Worm (Caenorhabditis elegans) whole organism, L4 larva: Measurements from ENCODE around the gene prdh-1.

Source experiments
- D1046.2 ChIP-seq: fragments of 200-800 bp; sonication (Bioruptor generic); IDR thresholded peaks from 2 replicates; pipeline ENCODE4 v1.3.6; 2022; ENCODE audit warnings: missing genetic modification characterization, missing compliant biosample characterization
- R02D3.7 ChIP-seq: fragments of 150-350 bp; sonication (generic microtip); optimal IDR thresholded peaks from 3 replicates; lab custom pipeline; 2014; ENCODE audit warnings: missing biosample characterization, missing genetic modification characterization
- T20F7.1 ChIP-seq: fragments of 200-800 bp; sonication (Bioruptor generic); optimal IDR thresholded peaks from 2 replicates; lab custom pipeline; 2018; ENCODE audit warnings: mild to moderate bottlenecking, missing genetic modification characterization, missing compliant biosample characterization
- T26A8.4 ChIP-seq: fragments of 200-800 bp; sonication (Bioruptor generic); IDR thresholded peaks from 2 replicates; pipeline ENCODE4 v1.3.6; 2022; ENCODE audit warnings: missing genetic modification characterization, missing compliant biosample characterization
- Y48G9A.11 ChIP-seq: fragments of 200-800 bp; sonication (Bioruptor generic); IDR thresholded peaks from 2 replicates; pipeline ENCODE4 v1.3.6; 2022; ENCODE audit warnings: missing genetic modification reagents, missing genetic modification characterization, missing compliant biosample characterization
- ZK337.2 ChIP-seq: fragments of 200-800 bp; sonication (Bioruptor generic); IDR thresholded peaks from 2 replicates; pipeline ENCODE4 v1.3.6; 2022; ENCODE audit warnings: missing genetic modification reagents, missing genetic modification characterization, missing compliant biosample characterization
- aha-1 ChIP-seq: fragments of 150-350 bp; peaks from one replicate; lab custom pipeline; 2014; ENCODE audit warnings: missing biosample characterization, missing genetic modification characterization
- ama-1 ChIP-seq: fragments of 150-350 bp; optimal IDR thresholded peaks from 2 replicates; lab custom pipeline; 2014; ENCODE audit warnings: inconsistent platforms, mixed read lengths
- arid-1 ChIP-seq: fragments of 200-800 bp; sonication (Bioruptor generic); conservative IDR thresholded peaks from 2 replicates; pipeline ENCODE4 v1.3.6; 2022; ENCODE audit warnings: missing genetic modification reagents, missing genetic modification characterization, missing compliant biosample characterization
- ceh-28 ChIP-seq: fragments of 150-350 bp; optimal IDR thresholded peaks from 2 replicates; lab custom pipeline; 2014; ENCODE audit warnings: missing biosample characterization, missing genetic modification reagents, missing genetic modification characterization
- ceh-44 ChIP-seq: fragments of 200-800 bp; sonication (Bioruptor generic); IDR thresholded peaks from 2 replicates; pipeline ENCODE4 v1.3.6; 2022; ENCODE audit warnings: missing genetic modification reagents, missing genetic modification characterization, missing compliant biosample characterization
- cey-2 ChIP-seq: sonication (generic microtip); optimal IDR thresholded peaks from 3 replicates; lab custom pipeline; 2017; ENCODE audit warnings: missing genetic modification characterization, mild to moderate bottlenecking, missing compliant biosample characterization, antibody characterized with exemption, borderline replicate concordance; ENCODE audit not compliant: insufficient read depth
- daf-16 ChIP-seq, 3 experiments: sonication (generic microtip); optimal IDR thresholded peaks; 2 replicates each; lab custom pipeline; 2016 to 2017; ENCODE audit warnings: missing genetic modification characterization in 3 of 3, missing genetic modification reagents in 3 of 3, mild to moderate bottlenecking in 2 of 3, missing compliant biosample characterization in 2 of 3, missing biosample characterization in 1 of 3, moderate library complexity in 1 of 3
- daf-19 ChIP-seq: fragments of 200-800 bp; sonication (Bioruptor generic); conservative IDR thresholded peaks from 2 replicates; pipeline ENCODE4 v1.3.6; 2022; ENCODE audit warnings: missing genetic modification characterization, missing compliant biosample characterization
- dmd-8 ChIP-seq: fragments of 200-800 bp; sonication (Bioruptor generic); IDR thresholded peaks from 2 replicates; pipeline ENCODE4 v1.3.6; 2022; ENCODE audit warnings: missing genetic modification characterization, missing compliant biosample characterization
- dmd-9 ChIP-seq: fragments of 200-800 bp; sonication (Bioruptor generic); IDR thresholded peaks from 2 replicates; pipeline ENCODE4 v1.3.6; 2022; ENCODE audit warnings: missing genetic modification reagents, missing genetic modification characterization, missing compliant biosample characterization
- dpl-1 ChIP-seq: fragments of 150-350 bp; optimal IDR thresholded peaks from 2 replicates; lab custom pipeline; 2014; ENCODE audit warnings: missing biosample characterization, missing genetic modification reagents, missing genetic modification characterization
- dve-1 ChIP-seq: sonication (generic microtip); optimal IDR thresholded peaks from 2 replicates; lab custom pipeline; 2017; ENCODE audit warnings: antibody characterized with exemption, mild to moderate bottlenecking, missing genetic modification characterization, missing compliant biosample characterization; ENCODE audit not compliant: insufficient read depth
- fos-1 ChIP-seq: fragments of 150-350 bp; optimal IDR thresholded peaks from 2 replicates; lab custom pipeline; 2014; ENCODE audit warnings: missing biosample characterization, missing genetic modification characterization
- hlh-11 ChIP-seq: fragments of 200-800 bp; sonication (Bioruptor generic); optimal IDR thresholded peaks from 2 replicates; lab custom pipeline; 2018; ENCODE audit warnings: mild to moderate bottlenecking, missing genetic modification characterization, missing compliant biosample characterization
- hlh-30 ChIP-seq: sonication (generic microtip); optimal IDR thresholded peaks from 2 replicates; lab custom pipeline; 2017; ENCODE audit warnings: antibody characterized with exemption, mild to moderate bottlenecking, missing genetic modification characterization, missing compliant biosample characterization; ENCODE audit not compliant: insufficient read depth
- lin-1 ChIP-seq: fragments of 200-800 bp; sonication (Bioruptor generic); IDR thresholded peaks from 2 replicates; pipeline ENCODE4 v1.3.6; 2022; ENCODE audit warnings: missing genetic modification reagents, missing genetic modification characterization, missing compliant biosample characterization
- lin-13 ChIP-seq: fragments of 150-350 bp; optimal IDR thresholded peaks from 2 replicates; lab custom pipeline; 2014; ENCODE audit warnings: missing biosample characterization, missing genetic modification reagents, missing genetic modification characterization
- lin-29 ChIP-seq: fragments of 200-800 bp; sonication (Bioruptor generic); IDR thresholded peaks from 2 replicates; pipeline ENCODE4 v1.3.6; 2022; ENCODE audit warnings: missing genetic modification reagents, missing genetic modification characterization, missing compliant biosample characterization
- madf-9 ChIP-seq: fragments of 200-800 bp; sonication (Bioruptor generic); conservative IDR thresholded peaks from 2 replicates; pipeline ENCODE4 v1.3.6; 2022; ENCODE audit warnings: missing genetic modification reagents, missing genetic modification characterization, missing compliant biosample characterization
- mep-1 ChIP-seq: fragments of 150-350 bp; sonication (generic microtip); optimal IDR thresholded peaks from 3 replicates; lab custom pipeline; 2014; ENCODE audit warnings: missing biosample characterization, missing genetic modification characterization
- mxl-3 ChIP-seq: fragments of 200-800 bp; sonication (Bioruptor generic); optimal IDR thresholded peaks from 2 replicates; lab custom pipeline; 2018; ENCODE audit warnings: mild to moderate bottlenecking, missing genetic modification characterization, missing compliant biosample characterization
- nhr-102 ChIP-seq: sonication (generic microtip); optimal IDR thresholded peaks from 2 replicates; lab custom pipeline; 2016; ENCODE audit warnings: mild to moderate bottlenecking, missing genetic modification characterization, moderate library complexity, missing compliant biosample characterization
- nhr-11 ChIP-seq: fragments of 150-350 bp; optimal IDR thresholded peaks from 2 replicates; lab custom pipeline; 2014; ENCODE audit warnings: missing biosample characterization, missing genetic modification characterization
- nhr-28 ChIP-seq: fragments of 150-350 bp; optimal IDR thresholded peaks from 2 replicates; lab custom pipeline; 2014; ENCODE audit warnings: missing biosample characterization, missing genetic modification characterization
- nhr-41 ChIP-seq: fragments of 200-800 bp; sonication (Bioruptor generic); IDR thresholded peaks from 2 replicates; pipeline ENCODE4 v1.3.6; 2022; ENCODE audit warnings: missing genetic modification reagents, missing genetic modification characterization, missing compliant biosample characterization
- nhr-42 ChIP-seq: fragments of 200-800 bp; sonication (Bioruptor generic); IDR thresholded peaks from 2 replicates; pipeline ENCODE4 v1.3.6; 2022; ENCODE audit warnings: missing genetic modification characterization, missing compliant biosample characterization
- nhr-48 ChIP-seq: sonication (generic microtip); optimal IDR thresholded peaks from 2 replicates; lab custom pipeline; 2016; ENCODE audit warnings: mild to moderate bottlenecking, missing genetic modification characterization, missing compliant biosample characterization
- pha-4 ChIP-seq, 2 experiments: fragments of 150-350 bp in 1 of 2; fragments of 200-800 bp in 1 of 2; sonication (Bioruptor generic) in 1 of 2; IDR thresholded peaks in 1 of 2; optimal IDR thresholded peaks in 1 of 2; 2 replicates each; pipeline versions ENCODE4 v1.3.6 to Lab custom; 2014 to 2022; ENCODE audit warnings: missing genetic modification characterization in 2 of 2, missing genetic modification reagents in 2 of 2, missing biosample characterization in 1 of 2, missing compliant biosample characterization in 1 of 2
- pqm-1 ChIP-seq: sonication (generic microtip); optimal IDR thresholded peaks from 2 replicates; lab custom pipeline; 2017; ENCODE audit warnings: missing biosample characterization, missing genetic modification characterization
- rbr-2 ChIP-seq: sonication (generic microtip); optimal IDR thresholded peaks from 2 replicates; lab custom pipeline; 2016; ENCODE audit warnings: missing genotype, missing genetic modification characterization, missing compliant biosample characterization
- saeg-2 ChIP-seq: fragments of 200-800 bp; sonication (Bioruptor generic); IDR thresholded peaks from 2 replicates; pipeline ENCODE4 v1.3.6; 2022; ENCODE audit warnings: missing genetic modification reagents, missing genetic modification characterization, missing compliant biosample characterization
- snpc-4 ChIP-seq: fragments of 150-350 bp; optimal IDR thresholded peaks from 2 replicates; lab custom pipeline; 2014; ENCODE audit warnings: missing biosample characterization, missing genetic modification characterization
- spr-1 ChIP-seq: sonication (generic microtip); optimal IDR thresholded peaks from 2 replicates; lab custom pipeline; 2016; ENCODE audit warnings: mild to moderate bottlenecking, missing genetic modification characterization, missing compliant biosample characterization
- spr-3 ChIP-seq: fragments of 200-800 bp; sonication (Bioruptor generic); optimal IDR thresholded peaks from 2 replicates; lab custom pipeline; 2018; ENCODE audit warnings: mild to moderate bottlenecking, missing genetic modification characterization, missing compliant biosample characterization
- tag-97 ChIP-seq: fragments of 200-800 bp; sonication (Bioruptor generic); IDR thresholded peaks from 2 replicates; pipeline ENCODE4 v1.3.6; 2022; ENCODE audit warnings: missing genetic modification characterization, missing compliant biosample characterization
- unc-62 ChIP-seq, 3 experiments: fragments of 150-350 bp in 1 of 3; sonication (generic microtip); optimal IDR thresholded peaks in 2 of 3; peaks in 1 of 3; 1 replicate in 1 of 3; 2 replicates in 2 of 3; lab custom pipeline; 2014 to 2017; ENCODE audit warnings: missing biosample characterization in 3 of 3, missing genetic modification characterization in 3 of 3, missing genetic modification reagents in 3 of 3, missing genotype in 1 of 3
- zip-11 ChIP-seq: fragments of 200-800 bp; sonication (Bioruptor generic); IDR thresholded peaks from 2 replicates; pipeline ENCODE4 v1.3.6; 2022; ENCODE audit warnings: missing genetic modification characterization, missing compliant biosample characterization
- ztf-7 ChIP-seq: fragments of 150-350 bp; optimal IDR thresholded peaks from 2 replicates; lab custom pipeline; 2014; ENCODE audit warnings: missing biosample characterization, missing genetic modification characterization

prdh-1 gene

DNA sequence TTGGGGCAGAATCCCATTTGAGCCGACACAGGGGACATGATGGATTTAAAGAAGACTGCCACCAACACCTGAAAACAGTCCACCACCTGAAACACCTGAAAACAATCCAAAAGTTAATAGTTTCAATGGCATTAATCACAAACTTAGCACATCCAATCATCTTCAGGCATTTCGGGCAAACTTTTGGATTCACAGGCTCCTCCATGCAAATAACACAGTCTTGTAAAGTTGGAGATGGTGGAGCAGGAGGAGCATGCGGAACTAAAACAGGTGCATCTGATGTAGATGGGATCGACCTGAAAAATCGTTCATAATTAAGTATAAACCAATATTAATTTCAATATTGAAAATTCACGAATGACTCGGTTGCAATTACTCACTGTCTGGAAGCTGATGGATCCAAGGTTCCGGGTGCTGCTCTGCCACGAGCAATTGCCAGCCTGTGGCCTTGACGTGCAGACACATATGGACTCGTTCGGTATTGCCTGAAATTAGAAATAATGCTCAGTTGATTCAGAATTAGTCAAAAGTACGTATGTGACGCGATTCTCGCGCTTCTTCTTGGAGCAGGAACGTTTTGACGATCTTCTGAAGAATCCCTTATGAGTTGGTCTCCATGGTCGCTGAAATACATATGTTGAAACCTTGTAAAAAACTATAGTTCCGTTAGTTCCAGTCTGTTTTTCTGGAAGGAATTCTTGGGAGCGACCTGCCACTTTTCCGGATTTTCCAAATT is 41.9 kb downstream of the prdh-1 start:
- TF ChIP-seq fos-1 (tag; lab: Kevin White, UChicago) (no peak), rbr-2 (no peak), lin-29 (GFP tag; lab: Robert Waterston, UW) (no peak), madf-9 (GFP tag; lab: Robert Waterston, UW) (no peak), Y48G9A.11 (no peak), tag-97 (GFP tag; lab: Robert Waterston, UW) (no peak), aha-1 (tag; lab: Kevin White, UChicago) (peak; percentile 96)

DNA sequence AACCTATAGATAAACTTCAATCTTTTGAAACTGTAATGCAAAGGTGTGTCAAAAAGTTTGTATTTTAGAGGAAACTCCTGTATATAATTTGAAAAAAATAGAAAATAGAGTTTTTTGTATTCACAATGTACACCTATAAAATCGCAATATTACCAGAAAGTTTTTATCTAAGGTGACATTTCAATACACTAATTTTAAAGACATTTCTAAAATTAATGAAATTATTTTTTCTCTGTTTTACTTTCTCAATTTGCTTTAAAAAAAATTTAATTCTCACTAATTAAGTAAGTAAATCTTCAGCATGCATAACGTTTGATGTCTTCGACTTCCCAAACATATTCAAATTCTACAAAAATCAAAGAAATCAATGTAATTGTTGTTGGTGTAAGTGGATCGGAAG is 48.8 kb downstream of the prdh-1 start, which contains the start of gene rga-5:
Gene rga-5 (plus strand): TSS at position 301 of the 400 bp plus-strand sequence.
- TF ChIP-seq lin-1 (GFP tag; lab: Robert Waterston, UW) (no peak), nhr-42 (GFP tag; lab: Robert Waterston, UW) (no peak), pha-4 (GFP tag; IDR thresholded peaks at IDR 0.05; lab: Robert Waterston, UW) (no peak), pha-4 (tag; optimal IDR thresholded peaks at IDR 0.05; lab: Kevin White, UChicago) (no peak), dmd-8 (no peak), saeg-2 (GFP tag; lab: Robert Waterston, UW) (no peak), ceh-44 (GFP tag; lab: Robert Waterston, UW) (no peak), daf-19 (GFP tag; lab: Robert Waterston, UW) (no peak), spr-3 (GFP tag; lab: Kevin White, UChicago) (no peak), D1046.2 (GFP tag; lab: Robert Waterston, UW) (no peak), zip-11 (GFP tag; lab: Robert Waterston, UW) (no peak), lin-29 (GFP tag; lab: Robert Waterston, UW) (no peak), mxl-3 (GFP tag; lab: Kevin White, UChicago) (no peak)
- TF ChIP-seq, all 104 proteins: peak for 0

- TF ChIP-seq hlh-30 (peak; percentile 74), arid-1 (GFP tag; lab: Robert Waterston, UW) (no peak), nhr-11 (tag; lab: Kevin White, UChicago) (peak; percentile 51), spr-1 (tag; lab: Kevin White, UChicago) (peak; percentile 37), ama-1 (lab: Kevin White, UChicago) (no peak), fos-1 (tag; lab: Kevin White, UChicago) (no peak), dve-1 (tag; lab: Kevin White, UChicago) (peak; percentile 93), R02D3.7 (no peak), ZK337.2 (GFP tag; lab: Robert Waterston, UW) (no peak), T26A8.4 (GFP tag; lab: Robert Waterston, UW) (no peak), nhr-28 (tag; lab: Kevin White, UChicago) (peak; percentile 93), nhr-48 (peak; percentile 41), T20F7.1 (peak; percentile 18), cey-2 (tag; lab: Kevin White, UChicago) (no peak), mep-1 (tag; lab: Kevin White, UChicago) (peak; percentile 64), dmd-9 (GFP tag; lab: Robert Waterston, UW) (no peak), pha-4 (GFP tag; IDR thresholded peaks at IDR 0.05; lab: Robert Waterston, UW) (no peak), pha-4 (tag; optimal IDR thresholded peaks at IDR 0.05; lab: Kevin White, UChicago) (peak; percentile 1), nhr-102 (tag; lab: Kevin White, UChicago) (no peak), nhr-41 (GFP tag; lab: Robert Waterston, UW) (no peak), pqm-1 (tag; lab: Kevin White, UChicago) (peak; percentile 78), ceh-28 (tag; lab: Kevin White, UChicago) (no peak), snpc-4 (tag; lab: Kevin White, UChicago) (no peak), daf-16 (GFP tag; optimal IDR thresholded peaks at IDR 0.05; lab: Kevin White, UChicago) (peak in 1 of 2 experiments; percentile 85), daf-16 (tag; optimal IDR thresholded peaks at IDR 0.05; lab: Kevin White, UChicago) (peak; percentile 83), ztf-7 (tag; lab: Kevin White, UChicago) (peak; percentile 48), dmd-8 (no peak), aha-1 (tag; lab: Kevin White, UChicago) (no peak), dpl-1 (GFP tag; lab: Kevin White, UChicago) (peak; percentile 38), lin-13 (GFP tag; lab: Kevin White, UChicago) (peak; percentile 5), unc-62 (GFP tag; optimal IDR thresholded peaks at IDR 0.05 in 1 of 2; lab: Kevin White, UChicago) (no peak), unc-62 (tag; optimal IDR thresholded peaks at IDR 0.05; lab: Kevin White, UChicago) (no peak), hlh-11 (tag; lab: Kevin White, UChicago) (peak; percentile 93)
Measured at ce11 chrIV:13826363-13826762, 50.1 kb downstream of the prdh-1 start.
